Fruit fly (Drosophila melanogaster): Measurements from ENCODE around the gene CG11714.
A peak's percentile ranks its signal among the peaks of the same experiment; 100 is the strongest.

Gene CG11714

DNA sequence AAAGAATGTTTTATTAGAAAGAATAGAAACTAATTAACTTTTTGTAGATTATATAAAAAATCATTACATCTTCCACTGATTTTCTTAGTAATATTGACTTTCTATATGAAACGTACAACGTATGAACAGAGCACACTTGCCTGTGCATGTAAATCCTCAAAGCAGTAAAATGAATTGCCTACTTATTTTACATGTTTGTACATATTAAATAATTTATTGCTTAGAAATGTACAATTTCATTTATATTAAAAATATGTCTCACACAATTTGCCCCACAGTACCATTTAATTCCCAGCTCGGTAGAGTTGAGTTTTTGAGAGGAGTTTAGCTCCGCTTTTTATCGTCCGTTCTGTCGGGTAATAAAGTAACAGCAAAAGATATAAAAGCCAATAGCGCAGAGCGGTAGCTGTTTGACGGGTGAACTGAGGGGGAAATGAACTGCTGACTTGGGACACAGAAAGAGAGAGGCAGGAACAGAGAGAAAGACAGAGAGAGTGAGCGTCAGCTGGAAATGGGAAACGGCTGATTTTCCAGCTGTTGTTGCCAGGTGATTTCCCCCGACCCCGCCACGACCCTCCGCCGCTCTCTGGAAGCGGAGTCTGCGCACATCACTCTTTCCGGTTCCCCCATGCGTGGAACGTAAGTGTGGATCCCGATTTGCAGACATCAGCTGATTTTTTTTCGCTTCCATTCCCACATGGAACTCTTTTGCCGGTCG, 29.3 kb downstream of the CG11714 start (continued):
- TF ChIP-seq NfI (GFP tag; optimal IDR thresholded peaks at IDR 0.05) (peak; percentile 4), CG2116 (GFP tag; optimal IDR thresholded peaks at IDR 0.05) (no peak), seq (GFP tag; IDR thresholded peaks at IDR 0.05) (no peak; the same call in 1 of the 2 replicates), Chrac-16 (GFP tag; optimal IDR thresholded peaks at IDR 0.05) (no peak), sima (GFP tag; optimal IDR thresholded peaks at IDR 0.05) (no peak), CG42726 (GFP tag; IDR thresholded peaks at IDR 0.05; ENCODE audit: partially characterized antibody) (peak; percentile 30; the same call in 1 of the 2 replicates), CG12236 (GFP tag; optimal IDR thresholded peaks at IDR 0.05) (no peak), nerfin-1 (tag; optimal IDR thresholded peaks at IDR 0.05) (peak; percentile 59), oc (tag; optimal IDR thresholded peaks at IDR 0.05) (no peak), sqz (GFP tag; optimal IDR thresholded peaks at IDR 0.05) (peak; percentile 30), CG17802 (tag; optimal IDR thresholded peaks at IDR 0.05) (no peak), ind (GFP tag; optimal IDR thresholded peaks at IDR 0.05) (no peak), gsb-n (tag; optimal IDR thresholded peaks at IDR 0.05) (no peak), CG18764 (GFP tag; optimal IDR thresholded peaks at IDR 0.05) (no peak), CG6175 (GFP tag; IDR thresholded peaks at IDR 0.05) (no peak), HLH3B (GFP tag; IDR thresholded peaks at IDR 0.05) (peak; percentile 11; the same call in 1 of the 2 replicates), unc-4 (GFP tag; IDR thresholded peaks at IDR 0.05; ENCODE audit: partially characterized antibody) (no peak), HmgD (GFP tag; optimal IDR thresholded peaks at IDR 0.05) (no peak), pum (GFP tag; optimal IDR thresholded peaks at IDR 0.05) (no peak), CG18619 (GFP tag; optimal IDR thresholded peaks at IDR 0.05) (no peak), CG1647 (GFP tag; optimal IDR thresholded peaks at IDR 0.05) (no peak), CG1233 (GFP tag; optimal IDR thresholded peaks at IDR 0.05) (no peak), bigmax (GFP tag; optimal IDR thresholded peaks at IDR 0.05) (no peak), CG3995 (GFP tag; optimal IDR thresholded peaks at IDR 0.05) (no peak), CG12155 (GFP tag; optimal IDR thresholded peaks at IDR 0.05) (no peak), row (GFP tag; IDR thresholded peaks at IDR 0.05) (no peak), dan (GFP tag; IDR thresholded peaks at IDR 0.05) (no peak), sob (GFP tag; IDR thresholded peaks at IDR 0.05) (no peak), sens (GFP tag) (peak; percentile 59), MESR4 (GFP tag; optimal IDR thresholded peaks at IDR 0.05) (no peak), pita (GFP tag; optimal IDR thresholded peaks at IDR 0.05) (no peak), CG13287 (GFP tag; IDR thresholded peaks at IDR 0.05; ENCODE audit: partially characterized antibody) (peak; percentile 47; the same call in 1 of the 2 replicates), CG18599 (GFP tag; optimal IDR thresholded peaks at IDR 0.05) (peak; percentile 58), CG31388 (GFP tag; optimal IDR thresholded peaks at IDR 0.05) (no peak), unpg (GFP tag; optimal IDR thresholded peaks at IDR 0.05) (no peak), CG12391 (tag; optimal IDR thresholded peaks at IDR 0.05) (no peak), PHDP (tag; optimal IDR thresholded peaks at IDR 0.05) (peak; percentile 8), CG8281 (tag; optimal IDR thresholded peaks at IDR 0.05) (no peak), Rfx (GFP tag; IDR thresholded peaks at IDR 0.05) (0 out of 2 replicates have a peak, but pooled peaks have one; percentile 68), CG17912 (GFP tag; optimal IDR thresholded peaks at IDR 0.05) (peak; percentile 49), bsh (GFP tag; optimal IDR thresholded peaks at IDR 0.05) (peak in 1 of 2 experiments; percentile 48), Drgx (GFP tag; IDR thresholded peaks at IDR 0.05) (no peak), kni (GFP tag; optimal IDR thresholded peaks at IDR 0.05) (peak; percentile 79), toy (GFP tag; IDR thresholded peaks at IDR 0.05) (no peak), CG3407 (GFP tag; optimal IDR thresholded peaks at IDR 0.05) (no peak), fru (optimal IDR thresholded peaks at IDR 0.05) (no peak), CG6765 (GFP tag; optimal IDR thresholded peaks at IDR 0.05) (peak; percentile 42), ash1 (GFP tag; optimal IDR thresholded peaks at IDR 0.05) (no peak), CG4730 (GFP tag; IDR thresholded peaks at IDR 0.05) (no peak), al (GFP tag; IDR thresholded peaks at IDR 0.05) (no peak)
